Comparison of ENCODE assay signal across 4 worm cellular contexts in the genomic region with DNA sequence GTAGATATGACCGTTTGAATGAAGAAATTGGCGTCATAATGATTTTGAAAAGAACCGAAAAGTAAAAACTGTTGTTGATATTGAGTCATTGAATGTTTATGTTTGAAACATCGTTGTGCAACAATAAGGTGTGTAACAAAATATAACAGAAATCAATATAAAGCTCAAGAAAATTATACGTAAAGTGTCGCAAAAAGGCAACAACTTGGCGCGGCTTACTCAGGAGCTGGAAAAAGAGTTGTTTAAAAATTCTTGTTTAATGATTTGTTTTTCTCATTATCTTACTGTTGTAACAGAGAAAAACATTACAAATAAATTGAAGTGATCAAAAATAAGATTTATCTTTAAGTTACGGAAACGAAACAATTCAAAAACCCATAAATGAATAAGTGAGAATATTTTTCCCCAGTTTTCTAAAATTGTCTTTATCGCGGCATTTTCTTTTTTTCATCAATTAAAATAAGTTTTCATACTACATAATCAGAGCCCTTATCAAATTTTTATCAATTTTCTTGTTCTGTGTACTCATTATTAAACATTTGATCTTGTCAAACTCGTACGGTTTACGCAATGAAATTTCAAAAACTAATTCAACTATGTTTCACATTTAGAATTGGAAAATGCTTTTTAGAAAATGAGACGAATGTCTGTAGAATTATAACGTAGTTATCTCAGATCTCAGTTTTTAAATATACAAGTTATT.
TF ChIP-seq lines count a peak whose summit lies in the region.

A gene (minus strand): TSS at position 51 of the 703 bp plus-strand sequence.

TF ChIP-seq in whole organism, L1 larva, 84 proteins besides CTCF, POLR2A, EP300 and RAD21:
- TF ChIP-seq elt-2 (tag; optimal IDR thresholded peaks at IDR 0.05; lab: Kevin White, UChicago) (peak; percentile 90), nhr-12 (tag; optimal IDR thresholded peaks at IDR 0.05; lab: Kevin White, UChicago) (no peak), zip-4 (GFP tag; optimal IDR thresholded peaks at IDR 0.05; lab: Kevin White, UChicago) (no peak), nhr-71 (tag; optimal IDR thresholded peaks at IDR 0.05; lab: Kevin White, UChicago) (no peak), efl-1 (optimal IDR thresholded peaks at IDR 0.05; lab: Kevin White, UChicago) (no peak), efl-1 (GFP tag; optimal IDR thresholded peaks at IDR 0.05 in 1 of 2; lab: Kevin White, UChicago) (no peak), mdl-1 (tag; optimal IDR thresholded peaks at IDR 0.05; lab: Kevin White, UChicago) (no peak), snu-23 (GFP tag; optimal IDR thresholded peaks at IDR 0.05; lab: Kevin White, UChicago) (no peak), jun-1 (tag; optimal IDR thresholded peaks at IDR 0.05; lab: Kevin White, UChicago) (peak; percentile 27)

TF ChIP-seq in whole organism, L2 larva, 48 proteins besides CTCF, POLR2A, EP300 and RAD21:
- peak; percentile 72 for TF ChIP-seq fos-1 (tag; optimal IDR thresholded peaks at IDR 0.05; lab: Kevin White, UChicago)
- TF ChIP-seq C34F6.9 (tag; optimal IDR thresholded peaks at IDR 0.05; lab: Kevin White, UChicago) = no peak
- no peak for TF ChIP-seq dmd-4 (tag; optimal IDR thresholded peaks at IDR 0.05; lab: Kevin White, UChicago)
- no peak for TF ChIP-seq nhr-11 (tag; optimal IDR thresholded peaks at IDR 0.05; lab: Kevin White, UChicago)
- no peak for TF ChIP-seq unc-62 (GFP tag; optimal IDR thresholded peaks at IDR 0.05; lab: Kevin White, UChicago)
- no peak for TF ChIP-seq mab-5 (tag; optimal IDR thresholded peaks at IDR 0.05; lab: Kevin White, UChicago)
TF ChIP-seq in whole organism, L2 larva: peak in this region for 1.

TF ChIP-seq in whole organism, L3 larva, 47 proteins besides CTCF, POLR2A, EP300 and RAD21:
- TF ChIP-seq jun-1 (tag; optimal IDR thresholded peaks at IDR 0.05; lab: Kevin White, UChicago) = peak; percentile 30
- TF ChIP-seq nhr-11 (tag; optimal IDR thresholded peaks at IDR 0.05; lab: Kevin White, UChicago) = no peak
- peak; percentile 75 for TF ChIP-seq elt-2 (tag; optimal IDR thresholded peaks at IDR 0.05; lab: Kevin White, UChicago)

TF ChIP-seq in whole organism, L4 larva, 104 proteins besides CTCF, POLR2A, EP300 and RAD21:
- TF ChIP-seq dve-1 (tag; optimal IDR thresholded peaks at IDR 0.05; lab: Kevin White, UChicago; ENCODE audit: insufficient read depth) = no peak
- no peak for TF ChIP-seq zfp-2 (tag; optimal IDR thresholded peaks at IDR 0.05; lab: Kevin White, UChicago)
- TF ChIP-seq dmd-8 (GFP tag; IDR thresholded peaks at IDR 0.05; lab: Robert Waterston, UW) = no peak
- no peak for TF ChIP-seq lsy-2 (tag; optimal IDR thresholded peaks at IDR 0.05; lab: Kevin White, UChicago)
- no peak for TF ChIP-seq lir-3 (tag; optimal IDR thresholded peaks at IDR 0.05; lab: Kevin White, UChicago)
- TF ChIP-seq nhr-102 (tag; optimal IDR thresholded peaks at IDR 0.05; lab: Kevin White, UChicago) = no peak
- TF ChIP-seq pqm-1 (tag; optimal IDR thresholded peaks at IDR 0.05; lab: Kevin White, UChicago) = peak; percentile 9
- peak; percentile 0 for TF ChIP-seq nhr-28 (tag; optimal IDR thresholded peaks at IDR 0.05; lab: Kevin White, UChicago)
- TF ChIP-seq F10B5.3 (tag; optimal IDR thresholded peaks at IDR 0.05; lab: Kevin White, UChicago) = no peak
- no peak for TF ChIP-seq gei-8 (GFP tag; optimal IDR thresholded peaks at IDR 0.05; lab: Kevin White, UChicago)
- no peak for TF ChIP-seq skn-1 (tag; optimal IDR thresholded peaks at IDR 0.05; lab: Kevin White, UChicago)
- no peak for TF ChIP-seq saeg-2 (GFP tag; IDR thresholded peaks at IDR 0.05; lab: Robert Waterston, UW)
- TF ChIP-seq Y105C5A.15 (GFP tag; IDR thresholded peaks at IDR 0.05; lab: Robert Waterston, UW) = no peak
- TF ChIP-seq aha-1 (tag; lab: Kevin White, UChicago) = no peak
- no peak for TF ChIP-seq daf-16 (GFP tag; optimal IDR thresholded peaks at IDR 0.05; lab: Kevin White, UChicago)
- peak; percentile 15 for TF ChIP-seq daf-16 (tag; optimal IDR thresholded peaks at IDR 0.05; lab: Kevin White, UChicago)
- TF ChIP-seq ZK337.2 (GFP tag; IDR thresholded peaks at IDR 0.05; lab: Robert Waterston, UW) = no peak
- TF ChIP-seq Y5F2A.4 (GFP tag; optimal IDR thresholded peaks at IDR 0.05; lab: Kevin White, UChicago) = no peak
TF ChIP-seq in whole organism, L4 larva: peak in this region for 3.
